Worm (Caenorhabditis elegans) whole organism, L3 larva: ENCODE data around the gene klp-13.

ENCODE experiments used
- ZK546.5 ChIP-seq: sonication (generic microtip); optimal IDR thresholded peaks from 2 replicates; lab custom pipeline; 2017; ENCODE audit warnings: missing biosample characterization, missing genetic modification characterization
- lin-39 ChIP-seq: fragments of 150-350 bp; optimal IDR thresholded peaks from 2 replicates; lab custom pipeline; 2018; ENCODE audit warnings: missing biosample characterization, missing genetic modification reagents, missing genetic modification characterization
- nhr-43 ChIP-seq: sonication (generic microtip); optimal IDR thresholded peaks from 2 replicates; lab custom pipeline; 2016; ENCODE audit warnings: mild to moderate bottlenecking, missing genetic modification characterization, missing compliant biosample characterization; ENCODE audit not compliant: poor library complexity, severe bottlenecking

- TF ChIP-seq nhr-43 (tag; lab: Kevin White, UChicago): no peak
- no peak for TF ChIP-seq ZK546.5 (tag; lab: Kevin White, UChicago)
- no peak for TF ChIP-seq lin-39
These were observed 10.9 kb downstream of the klp-13 start, which contains the start of gene inx-3 for ce11 chrX:5995613-5996206.
